Worm (Caenorhabditis elegans): ENCODE data around the gene cut-3.

cut-3 gene

DNA sequence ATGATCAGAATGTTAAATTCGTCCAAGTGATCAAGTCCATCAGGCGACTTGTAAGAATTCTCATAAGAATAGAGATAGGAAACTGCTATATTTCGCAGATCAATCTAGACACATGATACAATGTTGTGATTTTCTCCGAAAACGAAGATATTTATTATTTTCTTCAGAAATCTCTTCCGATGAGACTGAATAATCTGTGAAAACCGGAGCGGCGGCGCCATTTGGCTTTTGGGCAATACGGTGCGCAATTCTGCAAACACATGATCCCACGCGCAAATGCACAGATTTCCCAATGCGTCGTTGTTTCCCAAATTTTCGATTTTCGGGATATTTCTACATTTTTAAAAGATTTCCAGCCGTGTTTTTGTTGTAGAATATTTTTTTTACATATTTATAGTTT, 4.5 kb downstream of the cut-3 start:
- TF ChIP-seq nhr-43 (tag; optimal IDR thresholded peaks at IDR 0.05; ENCODE audit: poor library complexity, severe bottlenecking) (peak; percentile 78), nhr-23 (tag; optimal IDR thresholded peaks at IDR 0.05) (peak; percentile 53), elt-3 (tag; optimal IDR thresholded peaks at IDR 0.05) (no peak), lin-39 (tag; optimal IDR thresholded peaks at IDR 0.05) (peak; percentile 52), R02D3.7 (tag; optimal IDR thresholded peaks at IDR 0.05) (peak; percentile 7), lin-15B (tag; optimal IDR thresholded peaks at IDR 0.05) (peak; percentile 17), elt-1 (tag; optimal IDR thresholded peaks at IDR 0.05) (no peak), nhr-25 (tag; optimal IDR thresholded peaks at IDR 0.05) (peak; percentile 27), unc-62 (GFP tag; optimal IDR thresholded peaks at IDR 0.05) (no peak), hmg-11 (tag; optimal IDR thresholded peaks at IDR 0.05) (peak; percentile 78), snpc-4 (tag; optimal IDR thresholded peaks at IDR 0.05) (peak; percentile 73), pqm-1 (tag; optimal IDR thresholded peaks at IDR 0.05) (no peak), nfya-1 (tag; optimal IDR thresholded peaks at IDR 0.05; ENCODE audit: insufficient read depth) (peak; percentile 66), elt-2 (tag; optimal IDR thresholded peaks at IDR 0.05) (peak; percentile 19)

DNA sequence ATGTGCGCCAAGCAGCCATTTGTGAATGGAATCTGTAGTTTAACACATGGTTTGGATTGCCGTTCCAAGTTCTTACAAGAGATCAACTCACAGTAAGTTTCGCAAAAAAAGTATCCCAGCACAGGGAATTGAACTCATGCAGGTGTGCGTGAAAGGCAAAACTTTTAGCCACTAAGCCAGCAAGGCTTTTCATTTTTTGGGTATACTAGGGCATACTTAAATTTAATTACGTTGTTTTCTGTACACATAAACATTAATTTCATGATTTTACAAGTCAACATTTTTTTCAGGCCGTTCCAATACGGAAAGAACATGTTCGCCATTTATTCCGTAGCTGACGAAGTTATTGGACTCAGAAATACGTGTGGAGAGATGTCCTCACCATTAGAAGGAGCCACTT, 5.1 kb downstream of the cut-3 start:
- TF ChIP-seq nhr-11 (tag; optimal IDR thresholded peaks at IDR 0.05) (no peak), fos-1 (tag; optimal IDR thresholded peaks at IDR 0.05) (no peak), unc-39 (tag; optimal IDR thresholded peaks at IDR 0.05) (no peak), nhr-23 (tag; optimal IDR thresholded peaks at IDR 0.05) (peak; percentile 6), nhr-12 (tag; optimal IDR thresholded peaks at IDR 0.05) (no peak), egl-27 (tag; optimal IDR thresholded peaks at IDR 0.05) (no peak), nhr-237 (tag; optimal IDR thresholded peaks at IDR 0.05) (no peak), nhr-43 (tag; optimal IDR thresholded peaks at IDR 0.05; ENCODE audit: poor library complexity, severe bottlenecking) (peak; percentile 33), aly-2 (tag; optimal IDR thresholded peaks at IDR 0.05) (no peak), mml-1 (tag; optimal IDR thresholded peaks at IDR 0.05) (no peak), mdl-1 (tag; optimal IDR thresholded peaks at IDR 0.05) (no peak), nhr-67 (tag; optimal IDR thresholded peaks at IDR 0.05) (no peak), pha-4 (tag; optimal IDR thresholded peaks at IDR 0.05) (no peak), skn-1 (tag; optimal IDR thresholded peaks at IDR 0.05) (no peak), tbx-2 (tag; optimal IDR thresholded peaks at IDR 0.05) (peak; percentile 18)

DNA sequence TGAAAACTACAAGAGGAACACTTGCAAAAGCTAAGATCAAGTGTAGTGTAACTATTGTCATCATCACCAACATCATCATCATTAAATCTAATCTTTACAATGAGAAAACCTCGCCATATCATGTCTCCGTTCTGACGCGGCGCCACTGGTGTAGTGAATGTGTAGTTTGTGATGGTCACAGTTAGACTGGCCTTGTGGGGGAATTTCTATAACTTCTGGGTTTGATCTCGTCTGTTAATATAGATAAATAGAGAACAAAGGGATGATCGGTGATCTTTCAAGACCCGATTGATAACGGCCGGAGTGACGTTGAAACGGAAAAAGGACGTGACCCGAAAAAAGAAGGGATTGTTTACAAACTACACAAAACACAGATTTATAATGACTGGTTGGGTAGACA, 5.8 kb downstream of the cut-3 start:
- TF ChIP-seq nhr-23 (tag; optimal IDR thresholded peaks at IDR 0.05) (peak; percentile 90), unc-62 (GFP tag; optimal IDR thresholded peaks at IDR 0.05) (peak; percentile 21), ama-1 (optimal IDR thresholded peaks at IDR 0.05) (peak; percentile 58), nhr-25 (tag; optimal IDR thresholded peaks at IDR 0.05) (peak; percentile 83), nhr-43 (tag; optimal IDR thresholded peaks at IDR 0.05; ENCODE audit: poor library complexity, severe bottlenecking) (peak; percentile 88), nhr-76 (tag; optimal IDR thresholded peaks at IDR 0.05) (peak; percentile 28), snpc-4 (tag; optimal IDR thresholded peaks at IDR 0.05) (no peak), elt-3 (tag; optimal IDR thresholded peaks at IDR 0.05) (peak; percentile 31 to 79 (median 77)), lsy-12 (tag; optimal IDR thresholded peaks at IDR 0.05) (no peak), ceh-28 (tag; optimal IDR thresholded peaks at IDR 0.05) (peak; percentile 44), elt-1 (tag; optimal IDR thresholded peaks at IDR 0.05) (peak; percentile 62), egl-27 (tag; optimal IDR thresholded peaks at IDR 0.05) (no peak), mdl-1 (tag; optimal IDR thresholded peaks at IDR 0.05) (peak; percentile 37)

DNA sequence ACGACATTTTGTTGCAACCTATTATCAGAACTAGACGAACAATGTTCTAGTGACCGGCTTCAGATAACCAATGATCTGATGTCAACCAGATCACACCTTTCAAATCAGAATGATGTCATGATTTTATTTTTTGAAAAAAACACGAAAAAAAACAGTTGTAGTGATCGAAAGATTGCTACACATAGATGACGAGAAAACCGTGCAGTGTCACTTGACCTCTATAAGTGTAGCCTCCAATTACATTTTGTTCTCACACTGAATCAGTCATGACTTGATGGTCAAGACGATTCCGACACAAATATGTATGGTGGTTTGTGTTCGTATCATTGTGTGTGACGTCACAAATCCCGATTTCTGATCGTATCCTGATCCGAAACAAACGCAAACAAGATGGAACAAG, 6.5 kb downstream of the cut-3 start:
- TF ChIP-seq nhr-23 (tag; optimal IDR thresholded peaks at IDR 0.05) (peak; percentile 50), lin-39 (tag; optimal IDR thresholded peaks at IDR 0.05) (no peak), nhr-25 (tag; optimal IDR thresholded peaks at IDR 0.05) (peak; percentile 74), ztf-4 (tag; optimal IDR thresholded peaks at IDR 0.05) (no peak), ceh-9 (tag; optimal IDR thresholded peaks at IDR 0.05) (no peak), fkh-10 (GFP tag; optimal IDR thresholded peaks at IDR 0.05) (no peak), ama-1 (optimal IDR thresholded peaks at IDR 0.05) (no peak), pha-4 (tag; optimal IDR thresholded peaks at IDR 0.05) (no peak), nhr-76 (tag; optimal IDR thresholded peaks at IDR 0.05) (no peak), pqm-1 (tag; optimal IDR thresholded peaks at IDR 0.05) (no peak), elt-3 (tag; optimal IDR thresholded peaks at IDR 0.05) (peak in 1 of 3 experiments; percentile 41), nhr-43 (tag; optimal IDR thresholded peaks at IDR 0.05; ENCODE audit: poor library complexity, severe bottlenecking) (peak; percentile 51), ceh-16 (tag; optimal IDR thresholded peaks at IDR 0.05) (no peak)
